Worm (Caenorhabditis elegans) whole organism, L4/young adult: Measurements from ENCODE around the gene sri-43.

Source experiments
- W03F9.2 ChIP-seq: fragments of 150-350 bp; optimal IDR thresholded peaks from 2 replicates; lab custom pipeline; 2014; ENCODE audit warnings: missing biosample characterization, missing genetic modification characterization
- dao-5 ChIP-seq: sonication (generic microtip); optimal IDR thresholded peaks from 2 replicates; lab custom pipeline; 2016; ENCODE audit warnings: missing genotype, missing genetic modification characterization, moderate library complexity, missing compliant biosample characterization
- him-1 ChIP-seq: sonication (generic microtip); optimal IDR thresholded peaks from 2 replicates; lab custom pipeline; 2016; ENCODE audit warnings: missing genotype, missing genetic modification reagents, missing genetic modification characterization, missing compliant biosample characterization

Gene sri-43

ce11 chrII:3112313-3112712, 32.1 kb downstream of the sri-43 start, which contains the start of gene Y25C1A.2:
TSS of gene Y25C1A.2 (plus strand) at chrII:3112613.
- TF ChIP-seq W03F9.2 (no peak), dao-5 (tag; lab: Kevin White, UChicago) (no peak), him-1 (tag; lab: Kevin White, UChicago) (no peak)

ce11 chrII:3111147-3111546, 33.3 kb downstream of the sri-43 start, which contains the start of gene Y25C1A.13:
TSS of gene Y25C1A.13 (minus strand) at chrII:3111247.
- TF ChIP-seq W03F9.2, result no peak
- no peak for TF ChIP-seq him-1 (tag; lab: Kevin White, UChicago)
- TF ChIP-seq dao-5 (tag; lab: Kevin White, UChicago), result no peak

ce11 chrII:3110099-3110498, 34.4 kb downstream of the sri-43 start:
- TF ChIP-seq W03F9.2 (no peak), him-1 (tag; lab: Kevin White, UChicago) (no peak), dao-5 (tag; lab: Kevin White, UChicago) (no peak)

ce11 chrII:3109533-3109932, 34.9 kb downstream of the sri-43 start:
- TF ChIP-seq W03F9.2 (no peak), dao-5 (tag; lab: Kevin White, UChicago) (no peak), him-1 (tag; lab: Kevin White, UChicago) (no peak)

ce11 chrII:3108101-3108500, 36.4 kb downstream of the sri-43 start:
- no peak for TF ChIP-seq W03F9.2
- no peak for TF ChIP-seq dao-5 (tag; lab: Kevin White, UChicago)
- no peak for TF ChIP-seq him-1 (tag; lab: Kevin White, UChicago)

- no peak for TF ChIP-seq W03F9.2
- no peak for TF ChIP-seq dao-5 (tag; lab: Kevin White, UChicago)
- TF ChIP-seq him-1 (tag; lab: Kevin White, UChicago), result no peak
Observed at ce11 chrII:3105765-3106164, 38.7 kb downstream of the sri-43 start, which contains the start of gene clec-122. TSS of gene clec-122 (plus strand) at chrII:3106065.

ce11 chrII:3102018-3102417, 42.4 kb downstream of the sri-43 start, which contains the start of gene clec-121:
TSS of gene clec-121 (plus strand) at chrII:3102318.
- TF ChIP-seq dao-5 (tag; lab: Kevin White, UChicago) (no peak), W03F9.2 (no peak)

ce11 chrII:3100546-3100945, 43.9 kb downstream of the sri-43 start, which contains the start of gene srg-24:
TSS of gene srg-24 (minus strand) at chrII:3100646.
- TF ChIP-seq him-1 (tag; lab: Kevin White, UChicago) (no peak), dao-5 (tag; lab: Kevin White, UChicago) (no peak), W03F9.2 (no peak)

- no peak for TF ChIP-seq W03F9.2
- no peak for TF ChIP-seq dao-5 (tag; lab: Kevin White, UChicago)
- no peak for TF ChIP-seq him-1 (tag; lab: Kevin White, UChicago)
Observed at ce11 chrII:3096857-3097256, 47.6 kb downstream of the sri-43 start, which contains the start of gene Y25C1A.14. TSS of gene Y25C1A.14 (minus strand) at chrII:3096957.

- TF ChIP-seq dao-5 (tag; lab: Kevin White, UChicago), result no peak
- no peak for TF ChIP-seq W03F9.2
- TF ChIP-seq him-1 (tag; lab: Kevin White, UChicago), result no peak
Observed at ce11 chrII:3096060-3096459, 48.4 kb downstream of the sri-43 start, which contains the start of gene srg-23. TSS of gene srg-23 (minus strand) at chrII:3096160.
